ENCODE assay signal across 1 fruit fly cellular context in genomic region chrX:20235794-20236513, dm6.
TF ChIP-seq lines count a peak whose summit lies in the region.

TSS of gene sw (minus strand) at chrX:20236382.

TF ChIP-seq in whole organism, embryonic, 481 proteins besides CTCF, POLR2A, EP300 and RAD21 (continued from another document and continues in another):
- peak; percentile 75 for TF ChIP-seq CG7372 (GFP tag; IDR thresholded peaks at IDR 0.05; lab: Robert Waterston, UW)
- peak; percentile 62 for TF ChIP-seq CG12391 (tag; optimal IDR thresholded peaks at IDR 0.05; lab: Kevin White, UChicago)
- peak; percentile 64; the same call in 2 of the 3 replicates for TF ChIP-seq Mrtf (GFP tag; IDR thresholded peaks at IDR 0.05; lab: Robert Waterston, UW)
- no peak for TF ChIP-seq btn (GFP tag; optimal IDR thresholded peaks at IDR 0.05; lab: Kevin White, UChicago)
- TF ChIP-seq CG17186 (GFP tag; optimal IDR thresholded peaks at IDR 0.05; lab: Kevin White, UChicago): peak; percentile 99
- no peak for TF ChIP-seq grn (GFP tag; optimal IDR thresholded peaks at IDR 0.05; lab: Kevin White, UChicago)
- TF ChIP-seq Meics (GFP tag; optimal IDR thresholded peaks at IDR 0.05; lab: Kevin White, UChicago): peak; percentile 32
- TF ChIP-seq sisA (GFP tag; IDR thresholded peaks at IDR 0.05; lab: Robert Waterston, UW): peak; percentile 70
- TF ChIP-seq CG14965 (GFP tag; optimal IDR thresholded peaks at IDR 0.05; lab: Kevin White, UChicago; ENCODE audit: borderline replicate concordance): no peak
- no peak for TF ChIP-seq CG16779 (GFP tag; IDR thresholded peaks at IDR 0.05; lab: Robert Waterston, UW)
- no peak for TF ChIP-seq ATbp (GFP tag; optimal IDR thresholded peaks at IDR 0.05; lab: Kevin White, UChicago)
- TF ChIP-seq zfh2 (GFP tag; optimal IDR thresholded peaks at IDR 0.05; lab: Kevin White, UChicago): peak; percentile 85
- TF ChIP-seq GATAe (GFP tag; conservative IDR thresholded peaks at IDR 0.05; lab: Robert Waterston, UW): 0 out of 2 replicates have a peak, but pooled peaks have one; percentile 29
- peak; percentile 69 for TF ChIP-seq CG14710 (tag; optimal IDR thresholded peaks at IDR 0.05; lab: Kevin White, UChicago)
- TF ChIP-seq CG17359 (tag; optimal IDR thresholded peaks at IDR 0.05; lab: Kevin White, UChicago): peak; percentile 34
- peak; percentile 54 for TF ChIP-seq E2f1 (GFP tag; IDR thresholded peaks at IDR 0.05; lab: Robert Waterston, UW)
- no peak for TF ChIP-seq crol (GFP tag; IDR thresholded peaks at IDR 0.05; lab: Robert Waterston, UW)
- 0 out of 2 replicates have a peak, but pooled peaks have one; percentile 21 for TF ChIP-seq Awh (GFP tag; IDR thresholded peaks at IDR 0.05; lab: Robert Waterston, UW)
- TF ChIP-seq Oli (tag; optimal IDR thresholded peaks at IDR 0.05; lab: Kevin White, UChicago): peak; percentile 27
- TF ChIP-seq CG13894 (tag; optimal IDR thresholded peaks at IDR 0.05; lab: Kevin White, UChicago): peak; percentile 13
- peak; percentile 61 for TF ChIP-seq NfI (GFP tag; optimal IDR thresholded peaks at IDR 0.05; lab: Kevin White, UChicago)
- TF ChIP-seq slbo (GFP tag; IDR thresholded peaks at IDR 0.05; lab: Robert Waterston, UW): peak; percentile 85
- TF ChIP-seq Kr (GFP tag; optimal IDR thresholded peaks at IDR 0.05; lab: Kevin White, UChicago): no peak
- TF ChIP-seq hkb (optimal IDR thresholded peaks at IDR 0.05; lab: Kevin White, UChicago): no peak
- TF ChIP-seq hkb (GFP tag; IDR thresholded peaks at IDR 0.05; lab: Robert Waterston, UW): 0 out of 2 replicates have a peak, but pooled peaks have one; percentile 22
- TF ChIP-seq eyg (GFP tag; optimal IDR thresholded peaks at IDR 0.05; lab: Kevin White, UChicago): peak; percentile 38
- no peak for TF ChIP-seq CG11398 (GFP tag; optimal IDR thresholded peaks at IDR 0.05; lab: Kevin White, UChicago)
- TF ChIP-seq CG2202 (tag; optimal IDR thresholded peaks at IDR 0.05; lab: Kevin White, UChicago): peak; percentile 6
- peak; percentile 11 for TF ChIP-seq Atf-2 (GFP tag; optimal IDR thresholded peaks at IDR 0.05; lab: Kevin White, UChicago)
- peak; percentile 11 for TF ChIP-seq CG9797 (GFP tag; optimal IDR thresholded peaks at IDR 0.05; lab: Kevin White, UChicago)
- no peak for TF ChIP-seq CG13123 (GFP tag; optimal IDR thresholded peaks at IDR 0.05; lab: Kevin White, UChicago)
- TF ChIP-seq twi (tag; optimal IDR thresholded peaks at IDR 0.05; lab: Kevin White, UChicago): peak; percentile 63
- TF ChIP-seq CG4707 (GFP tag; optimal IDR thresholded peaks at IDR 0.05; lab: Kevin White, UChicago): no peak
- TF ChIP-seq Blimp-1 (GFP tag; optimal IDR thresholded peaks at IDR 0.05; lab: Kevin White, UChicago): peak; percentile 32
- peak; percentile 39; the same call in 2 of the 3 replicates for TF ChIP-seq CG14050 (GFP tag; IDR thresholded peaks at IDR 0.05; lab: Robert Waterston, UW)
- 0 out of 3 replicates have a peak, but pooled peaks have one; percentile 24 for TF ChIP-seq ci (GFP tag; IDR thresholded peaks at IDR 0.05; lab: Robert Waterston, UW)
- peak; percentile 73 for TF ChIP-seq MESR4 (GFP tag; optimal IDR thresholded peaks at IDR 0.05; lab: Kevin White, UChicago)
- TF ChIP-seq wek (GFP tag; optimal IDR thresholded peaks at IDR 0.05; lab: Kevin White, UChicago): peak; percentile 17
- TF ChIP-seq mirr (GFP tag; optimal IDR thresholded peaks at IDR 0.05; lab: Kevin White, UChicago): peak; percentile 45
- TF ChIP-seq wor (GFP tag; IDR thresholded peaks at IDR 0.05; lab: Robert Waterston, UW): no peak
- no peak for TF ChIP-seq ac (GFP tag; optimal IDR thresholded peaks at IDR 0.05; lab: Kevin White, UChicago)
- peak; percentile 35; the same call in 1 of the 2 replicates for TF ChIP-seq CG17328 (GFP tag; IDR thresholded peaks at IDR 0.05; lab: Robert Waterston, UW)
- TF ChIP-seq CG10366 (GFP tag; IDR thresholded peaks at IDR 0.05; lab: Robert Waterston, UW): peak; percentile 53
- peak; percentile 45 for TF ChIP-seq CG11247 (GFP tag; IDR thresholded peaks at IDR 0.05; lab: Robert Waterston, UW)
- TF ChIP-seq CG8290 (GFP tag; optimal IDR thresholded peaks at IDR 0.05; lab: Kevin White, UChicago): no peak
- TF ChIP-seq CG8290 (tag; optimal IDR thresholded peaks at IDR 0.05; lab: Kevin White, UChicago): peak; percentile 14 to 72
- no peak for TF ChIP-seq pita (GFP tag; optimal IDR thresholded peaks at IDR 0.05; lab: Kevin White, UChicago)
- TF ChIP-seq Mes4 (GFP tag; optimal IDR thresholded peaks at IDR 0.05; lab: Kevin White, UChicago): no peak
- peak; percentile 49 to 71 for TF ChIP-seq tll (GFP tag; optimal IDR thresholded peaks at IDR 0.05; lab: Kevin White, UChicago)
- TF ChIP-seq scrt (GFP tag; optimal IDR thresholded peaks at IDR 0.05; lab: Kevin White, UChicago): no peak
- TF ChIP-seq CG30020 (tag; optimal IDR thresholded peaks at IDR 0.05; lab: Kevin White, UChicago): peak; percentile 72
- no peak for TF ChIP-seq fru (optimal IDR thresholded peaks at IDR 0.05; lab: Kevin White, UChicago)
- no peak for TF ChIP-seq Eip74EF (GFP tag; optimal IDR thresholded peaks at IDR 0.05; lab: Kevin White, UChicago)
- TF ChIP-seq eve (GFP tag; optimal IDR thresholded peaks at IDR 0.05; lab: Kevin White, UChicago): no peak
- TF ChIP-seq CG12659 (GFP tag; optimal IDR thresholded peaks at IDR 0.05; lab: Kevin White, UChicago): peak; percentile 69
- peak; percentile 24 for TF ChIP-seq CG10654 (GFP tag; optimal IDR thresholded peaks at IDR 0.05; lab: Kevin White, UChicago)
- peak; percentile 62 for TF ChIP-seq YL-1 (GFP tag; optimal IDR thresholded peaks at IDR 0.05; lab: Kevin White, UChicago)
- no peak for TF ChIP-seq jing (GFP tag; optimal IDR thresholded peaks at IDR 0.05; lab: Kevin White, UChicago)
- peak; percentile 27; the same call in 1 of the 2 replicates for TF ChIP-seq CG4730 (GFP tag; IDR thresholded peaks at IDR 0.05; lab: Robert Waterston, UW)
- no peak for TF ChIP-seq CG7987 (GFP tag; optimal IDR thresholded peaks at IDR 0.05; lab: Kevin White, UChicago)
- peak; percentile 27 for TF ChIP-seq az2 (GFP tag; optimal IDR thresholded peaks at IDR 0.05; lab: Kevin White, UChicago)
- TF ChIP-seq CG11085 (GFP tag; IDR thresholded peaks at IDR 0.05; lab: Robert Waterston, UW): peak; percentile 56; the same call in 1 of the 2 replicates
- peak; percentile 41 for TF ChIP-seq CG4820 (GFP tag; optimal IDR thresholded peaks at IDR 0.05; lab: Kevin White, UChicago)
- TF ChIP-seq en (GFP tag; optimal IDR thresholded peaks at IDR 0.05; lab: Kevin White, UChicago): no peak
- TF ChIP-seq CG7786 (GFP tag; optimal IDR thresholded peaks at IDR 0.05; lab: Kevin White, UChicago): peak; percentile 54
- TF ChIP-seq ken (GFP tag; IDR thresholded peaks at IDR 0.05; lab: Robert Waterston, UW): 0 out of 3 replicates have a peak, but pooled peaks have one; percentile 49
- TF ChIP-seq Fer1 (GFP tag; optimal IDR thresholded peaks at IDR 0.05; lab: Kevin White, UChicago): peak; percentile 37
- TF ChIP-seq dmrt99B (tag; optimal IDR thresholded peaks at IDR 0.05; lab: Kevin White, UChicago): peak; percentile 53
- TF ChIP-seq ara (GFP tag; IDR thresholded peaks at IDR 0.05; lab: Robert Waterston, UW): peak; percentile 54
- no peak for TF ChIP-seq run (tag; optimal IDR thresholded peaks at IDR 0.05; lab: Kevin White, UChicago)
- TF ChIP-seq Six4 (GFP tag; optimal IDR thresholded peaks at IDR 0.05; lab: Kevin White, UChicago): no peak
- TF ChIP-seq HmgD (GFP tag; optimal IDR thresholded peaks at IDR 0.05; lab: Kevin White, UChicago): no peak
- no peak for TF ChIP-seq MTF-1 (GFP tag; optimal IDR thresholded peaks at IDR 0.05; lab: Kevin White, UChicago; ENCODE audit: borderline replicate concordance)
- peak; percentile 40 for TF ChIP-seq CG9609 (GFP tag; optimal IDR thresholded peaks at IDR 0.05; lab: Kevin White, UChicago)
- TF ChIP-seq CG18764 (GFP tag; optimal IDR thresholded peaks at IDR 0.05; lab: Kevin White, UChicago): no peak
- TF ChIP-seq Dek (tag; optimal IDR thresholded peaks at IDR 0.05; lab: Kevin White, UChicago): peak; percentile 33
- TF ChIP-seq chm (GFP tag; IDR thresholded peaks at IDR 0.05; lab: Robert Waterston, UW): peak; percentile 23; the same call in 1 of the 2 replicates
- TF ChIP-seq CG17612 (GFP tag; IDR thresholded peaks at IDR 0.05; lab: Robert Waterston, UW): no peak
- TF ChIP-seq CG32767 (GFP tag; IDR thresholded peaks at IDR 0.05; lab: Robert Waterston, UW): peak; percentile 53; the same call in 1 of the 2 replicates
- TF ChIP-seq CG13424 (tag; optimal IDR thresholded peaks at IDR 0.05; lab: Kevin White, UChicago): peak; percentile 80
- peak; percentile 71 for TF ChIP-seq klu (GFP tag; IDR thresholded peaks at IDR 0.05; lab: Robert Waterston, UW)
- peak; percentile 21 for TF ChIP-seq p53 (GFP tag; optimal IDR thresholded peaks at IDR 0.05; lab: Kevin White, UChicago)
- TF ChIP-seq CG9932 (GFP tag; IDR thresholded peaks at IDR 0.05; lab: Robert Waterston, UW): peak; percentile 92
- no peak for TF ChIP-seq CG7745 (tag; optimal IDR thresholded peaks at IDR 0.05; lab: Kevin White, UChicago)
- TF ChIP-seq CG6689 (GFP tag; IDR thresholded peaks at IDR 0.05; lab: Robert Waterston, UW): peak; percentile 60; the same call in 1 of the 2 replicates
- TF ChIP-seq al (GFP tag; IDR thresholded peaks at IDR 0.05; lab: Robert Waterston, UW): peak; percentile 74
- TF ChIP-seq chif (GFP tag; optimal IDR thresholded peaks at IDR 0.05; lab: Kevin White, UChicago): peak; percentile 23 to 38
- peak; percentile 30 for TF ChIP-seq CG17385 (GFP tag; optimal IDR thresholded peaks at IDR 0.05; lab: Kevin White, UChicago)
- TF ChIP-seq CG11695 (GFP tag; IDR thresholded peaks at IDR 0.05; lab: Robert Waterston, UW): peak; percentile 46; the same call in 1 of the 3 replicates
- peak; percentile 26 for TF ChIP-seq Lhr (GFP tag; optimal IDR thresholded peaks at IDR 0.05; lab: Kevin White, UChicago)
- no peak for TF ChIP-seq tup (GFP tag; optimal IDR thresholded peaks at IDR 0.05; lab: Kevin White, UChicago)
- TF ChIP-seq Dip3 (GFP tag; optimal IDR thresholded peaks at IDR 0.05; lab: Kevin White, UChicago): peak; percentile 63
- no peak for TF ChIP-seq cad (GFP tag; optimal IDR thresholded peaks at IDR 0.05; lab: Kevin White, UChicago)
- peak; percentile 77 for TF ChIP-seq mld (GFP tag; IDR thresholded peaks at IDR 0.05; lab: Robert Waterston, UW; ENCODE audit: partially characterized antibody)
- TF ChIP-seq sima (GFP tag; optimal IDR thresholded peaks at IDR 0.05; lab: Kevin White, UChicago): no peak
- TF ChIP-seq her (GFP tag; optimal IDR thresholded peaks at IDR 0.05; lab: Kevin White, UChicago): peak; percentile 50
- TF ChIP-seq crc (GFP tag; optimal IDR thresholded peaks at IDR 0.05; lab: Kevin White, UChicago): no peak
- no peak for TF ChIP-seq vfl (GFP tag; optimal IDR thresholded peaks at IDR 0.05; lab: Kevin White, UChicago)
- TF ChIP-seq cato (GFP tag; optimal IDR thresholded peaks at IDR 0.05; lab: Kevin White, UChicago; ENCODE audit: borderline replicate concordance): peak; percentile 5
- TF ChIP-seq HmgZ (tag; optimal IDR thresholded peaks at IDR 0.05; lab: Kevin White, UChicago): peak; percentile 58
- no peak for TF ChIP-seq insv (GFP tag; optimal IDR thresholded peaks at IDR 0.05; lab: Kevin White, UChicago)
- no peak for TF ChIP-seq CG4360 (GFP tag; IDR thresholded peaks at IDR 0.05; lab: Robert Waterston, UW)
- TF ChIP-seq NC2α (GFP tag; optimal IDR thresholded peaks at IDR 0.05; lab: Kevin White, UChicago): no peak
- TF ChIP-seq Abd-B (GFP tag; optimal IDR thresholded peaks at IDR 0.05; lab: Kevin White, UChicago): peak; percentile 82
- TF ChIP-seq CG32532 (GFP tag; IDR thresholded peaks at IDR 0.05; lab: Robert Waterston, UW): peak; percentile 79
- peak; percentile 91 for TF ChIP-seq sens (GFP tag; lab: Kevin White, UChicago)
- peak; percentile 54 for TF ChIP-seq Dref (GFP tag; IDR thresholded peaks at IDR 0.05; lab: Robert Waterston, UW)
- TF ChIP-seq CG33557 (GFP tag; optimal IDR thresholded peaks at IDR 0.05; lab: Kevin White, UChicago): peak; percentile 56
- peak; percentile 54; the same call in 2 of the 3 replicates for TF ChIP-seq CG11560 (tag; IDR thresholded peaks at IDR 0.05; lab: Robert Waterston, UW)
- no peak for TF ChIP-seq seq (GFP tag; IDR thresholded peaks at IDR 0.05; lab: Robert Waterston, UW)
- peak; percentile 78 for TF ChIP-seq Ptx1 (GFP tag; IDR thresholded peaks at IDR 0.05; lab: Robert Waterston, UW)
- TF ChIP-seq CG4404 (GFP tag; IDR thresholded peaks at IDR 0.05; lab: Robert Waterston, UW): peak; percentile 81
- TF ChIP-seq unpg (GFP tag; optimal IDR thresholded peaks at IDR 0.05; lab: Kevin White, UChicago): peak; percentile 49
- peak; percentile 57 for TF ChIP-seq lab (GFP tag; optimal IDR thresholded peaks at IDR 0.05; lab: Kevin White, UChicago)
- peak; percentile 41 for TF ChIP-seq Sox102F (GFP tag; optimal IDR thresholded peaks at IDR 0.05; lab: Kevin White, UChicago)
- TF ChIP-seq CG6854 (GFP tag; optimal IDR thresholded peaks at IDR 0.05; lab: Kevin White, UChicago): no peak
- TF ChIP-seq gem (tag; optimal IDR thresholded peaks at IDR 0.05; lab: Kevin White, UChicago): peak; percentile 67
- TF ChIP-seq nom (GFP tag; optimal IDR thresholded peaks at IDR 0.05; lab: Kevin White, UChicago): no peak
- TF ChIP-seq HHEX (GFP tag; optimal IDR thresholded peaks at IDR 0.05; lab: Kevin White, UChicago): peak; percentile 52
- TF ChIP-seq CG6813 (GFP tag; optimal IDR thresholded peaks at IDR 0.05; lab: Kevin White, UChicago): no peak
- TF ChIP-seq ewg (GFP tag; optimal IDR thresholded peaks at IDR 0.05; lab: Kevin White, UChicago): peak; percentile 33
- no peak for TF ChIP-seq tio (GFP tag; optimal IDR thresholded peaks at IDR 0.05; lab: Kevin White, UChicago)
- TF ChIP-seq crp (GFP tag; optimal IDR thresholded peaks at IDR 0.05; lab: Kevin White, UChicago): peak in 1 of 2 experiments; percentile 78
- peak; percentile 90 for TF ChIP-seq Doc3 (GFP tag; IDR thresholded peaks at IDR 0.05; lab: Robert Waterston, UW; ENCODE audit: partially characterized antibody)
- TF ChIP-seq Ravus (GFP tag; IDR thresholded peaks at IDR 0.05; lab: Robert Waterston, UW): no peak; the same call in 1 of the 2 replicates
- TF ChIP-seq sr (GFP tag; IDR thresholded peaks at IDR 0.05; lab: Robert Waterston, UW): no peak
- TF ChIP-seq CG9817 (tag; optimal IDR thresholded peaks at IDR 0.05; lab: Kevin White, UChicago): peak; percentile 78
- TF ChIP-seq pzg (GFP tag; optimal IDR thresholded peaks at IDR 0.05; lab: Kevin White, UChicago): peak; percentile 64
- TF ChIP-seq CG7839 (tag; optimal IDR thresholded peaks at IDR 0.05; lab: Kevin White, UChicago): peak; percentile 63
- TF ChIP-seq Hey (tag; optimal IDR thresholded peaks at IDR 0.05; lab: Kevin White, UChicago): no peak
- no peak for TF ChIP-seq gcm2 (GFP tag; optimal IDR thresholded peaks at IDR 0.05; lab: Kevin White, UChicago)
